Fruit fly (Drosophila melanogaster) whole organism, embryonic: ENCODE measurements around the gene CG1824.

ENCODE experiments used
- Abd-B ChIP-seq: fragments of 200-800 bp; sonication (Bioruptor generic); optimal IDR thresholded peaks from 2 replicates; lab custom pipeline; 2018; ENCODE audit warnings: missing biosample characterization, mild to moderate bottlenecking, missing genetic modification characterization, moderate library complexity
- BEAF-32 ChIP-seq: fragments of 200-800 bp; sonication (Bioruptor generic); optimal IDR thresholded peaks from 3 replicates; lab custom pipeline; 2017; ENCODE audit warnings: missing biosample characterization, missing genetic modification characterization, mild to moderate bottlenecking, moderate library complexity, missing genetic modification reagents
- CG10209 ChIP-seq: fragments of 200-800 bp; sonication (Bioruptor generic); optimal IDR thresholded peaks from 3 replicates; lab custom pipeline; 2017; ENCODE audit warnings: missing biosample characterization, mild to moderate bottlenecking, missing genetic modification characterization, missing genetic modification reagents
- CG10274 ChIP-seq: fragments of 200-800 bp; sonication (Bioruptor generic); optimal IDR thresholded peaks from 3 replicates; lab custom pipeline; 2017; ENCODE audit warnings: missing biosample characterization, mild to moderate bottlenecking, missing genetic modification characterization
- CG10462 ChIP-seq: fragments of 200-800 bp; sonication (Bioruptor generic); optimal IDR thresholded peaks from 2 replicates; lab custom pipeline; 2016; ENCODE audit warnings: missing biosample characterization, missing genetic modification characterization
- CG11085 ChIP-seq: fragments of 200-800 bp; sonication (Bioruptor generic); IDR thresholded peaks from 2 replicates; pipeline ENCODE4 v1.3.6; 2022; ENCODE audit warnings: missing biosample characterization, missing genetic modification characterization
- CG12104 ChIP-seq: fragments of 200-800 bp; sonication (Bioruptor generic); optimal IDR thresholded peaks from 3 replicates; lab custom pipeline; 2016; ENCODE audit warnings: missing biosample characterization, missing genetic modification characterization
- CG12155 ChIP-seq: fragments of 200-800 bp; sonication (Bioruptor generic); optimal IDR thresholded peaks from 3 replicates; lab custom pipeline; 2016; ENCODE audit warnings: missing biosample characterization, missing genetic modification characterization
- CG12391 ChIP-seq: fragments of 200-800 bp; sonication (Bioruptor generic); optimal IDR thresholded peaks from 3 replicates; lab custom pipeline; 2018; ENCODE audit warnings: missing biosample characterization, mild to moderate bottlenecking, missing genetic modification characterization, moderate library complexity
- CG13424 ChIP-seq: fragments of 200-800 bp; sonication (Bioruptor generic); optimal IDR thresholded peaks from 2 replicates; lab custom pipeline; 2019; ENCODE audit warnings: missing biosample characterization, mild to moderate bottlenecking, missing genetic modification characterization, moderate library complexity
- CG14710 ChIP-seq: fragments of 200-800 bp; sonication (Bioruptor generic); optimal IDR thresholded peaks from 3 replicates; lab custom pipeline; 2019; ENCODE audit warnings: missing biosample characterization, mild to moderate bottlenecking, missing genetic modification characterization, moderate library complexity
- CG14860 ChIP-seq: fragments of 200-800 bp; sonication (Bioruptor generic); IDR thresholded peaks from 3 replicates; pipeline ENCODE4 v1.3.6; 2022; ENCODE audit warnings: missing biosample characterization, missing genetic modification characterization; ENCODE audit not compliant: partially characterized antibody
- CG15073 ChIP-seq: fragments of 200-800 bp; sonication (Bioruptor generic); optimal IDR thresholded peaks from 2 replicates; lab custom pipeline; 2016; ENCODE audit warnings: missing biosample characterization, missing genetic modification characterization
- CG1602 ChIP-seq: fragments of 200-800 bp; sonication (Bioruptor generic); optimal IDR thresholded peaks from 3 replicates; lab custom pipeline; 2016; ENCODE audit warnings: missing biosample characterization, missing genetic modification characterization
- CG17186 ChIP-seq: fragments of 200-800 bp; sonication (Bioruptor generic); optimal IDR thresholded peaks from 3 replicates; lab custom pipeline; 2017; ENCODE audit warnings: missing biosample characterization, missing genetic modification reagents, missing genetic modification characterization
- CG18262 ChIP-seq: fragments of 200-800 bp; optimal IDR thresholded peaks from 3 replicates; lab custom pipeline; 2019; ENCODE audit warnings: missing biosample characterization, mild to moderate bottlenecking, missing genetic modification characterization, moderate library complexity
- CG2129 ChIP-seq: fragments of 200-800 bp; sonication (Bioruptor generic); IDR thresholded peaks from 2 replicates; pipeline ENCODE4 v1.3.6; 2022; ENCODE audit warnings: missing biosample characterization, missing genetic modification characterization; ENCODE audit not compliant: partially characterized antibody
- CG3847 ChIP-seq: fragments of 200-800 bp; sonication (Bioruptor generic); IDR thresholded peaks from 2 replicates; pipeline ENCODE4 v1.3.6; 2022; ENCODE audit warnings: missing biosample characterization, missing genetic modification characterization
- CG43689 ChIP-seq: fragments of 200-800 bp; sonication (Bioruptor generic); IDR thresholded peaks from 2 replicates; pipeline ENCODE4 v1.3.6; 2022; ENCODE audit warnings: missing biosample characterization, missing genetic modification characterization
- CG4424 ChIP-seq: fragments of 200-800 bp; sonication (Bioruptor generic); optimal IDR thresholded peaks from 3 replicates; lab custom pipeline; 2016; ENCODE audit warnings: missing biosample characterization, missing genetic modification characterization
- CG5180 ChIP-seq: fragments of 200-800 bp; sonication (Bioruptor generic); optimal IDR thresholded peaks from 3 replicates; lab custom pipeline; 2017; ENCODE audit warnings: missing biosample characterization, missing genetic modification characterization, mild to moderate bottlenecking, moderate library complexity, missing genetic modification reagents
- CG8924 ChIP-seq: fragments of 200-800 bp; optimal IDR thresholded peaks from 3 replicates; lab custom pipeline; 2019; ENCODE audit warnings: missing biosample characterization, mild to moderate bottlenecking, missing genetic modification characterization, moderate library complexity
- CG9727 ChIP-seq: fragments of 200-800 bp; sonication (Bioruptor generic); optimal IDR thresholded peaks from 3 replicates; lab custom pipeline; 2017; ENCODE audit warnings: missing biosample characterization, mild to moderate bottlenecking, missing genetic modification characterization
- CG9797 ChIP-seq: fragments of 200-800 bp; sonication (Bioruptor generic); optimal IDR thresholded peaks from 3 replicates; lab custom pipeline; 2018; ENCODE audit warnings: missing biosample characterization, mild to moderate bottlenecking, missing genetic modification characterization
- CG9932 ChIP-seq: fragments of 200-800 bp; sonication (Bioruptor generic); IDR thresholded peaks from 2 replicates; pipeline ENCODE4 v1.3.6; 2022; ENCODE audit warnings: missing biosample characterization, missing genetic modification characterization
- Dip2 ChIP-seq: fragments of 200-800 bp; sonication (Bioruptor generic); IDR thresholded peaks from 2 replicates; pipeline ENCODE4 v1.3.6; 2022; ENCODE audit warnings: missing biosample characterization, missing genetic modification characterization
- Gug ChIP-seq: fragments of 200-800 bp; sonication (Bioruptor generic); IDR thresholded peaks from 4 replicates; pipeline ENCODE4 v1.3.6; 2022; ENCODE audit warnings: missing biosample characterization, missing genetic modification characterization
- Hsf ChIP-seq: fragments of 200-800 bp; sonication (Bioruptor generic); optimal IDR thresholded peaks from 3 replicates; lab custom pipeline; 2016; ENCODE audit warnings: missing biosample characterization, missing genetic modification characterization
- Opbp ChIP-seq: fragments of 200-800 bp; sonication (Bioruptor generic); IDR thresholded peaks from 3 replicates; pipeline ENCODE4 v1.3.6; 2022; ENCODE audit warnings: missing biosample characterization, missing genetic modification characterization; ENCODE audit not compliant: partially characterized antibody
- Rfx ChIP-seq: fragments of 200-800 bp; sonication (Bioruptor generic); IDR thresholded peaks from 2 replicates; pipeline ENCODE4 v1.3.6; 2022; ENCODE audit warnings: missing biosample characterization, missing genetic modification characterization
- Scr ChIP-seq: fragments of 200-800 bp; sonication (Bioruptor generic); IDR thresholded peaks from 2 replicates; pipeline ENCODE4 v1.3.6; 2022; ENCODE audit warnings: missing biosample characterization, missing genetic modification characterization; ENCODE audit not compliant: partially characterized antibody
- Sry-β ChIP-seq: fragments of 200-800 bp; sonication (Bioruptor generic); optimal IDR thresholded peaks from 2 replicates; lab custom pipeline; 2018; ENCODE audit warnings: missing biosample characterization, mild to moderate bottlenecking, missing genetic modification characterization, moderate library complexity
- Ssrp ChIP-seq: fragments of 200-800 bp; sonication (Bioruptor generic); optimal IDR thresholded peaks from 2 replicates; lab custom pipeline; 2018; ENCODE audit warnings: missing biosample characterization, mild to moderate bottlenecking, missing genetic modification characterization, moderate library complexity
- Usf ChIP-seq: fragments of 200-800 bp; sonication (Bioruptor generic); optimal IDR thresholded peaks from 2 replicates; lab custom pipeline; 2017; ENCODE audit warnings: missing genotype, missing biosample characterization, missing genetic modification characterization
- bcd ChIP-seq: fragments of 200-800 bp; sonication (Bioruptor generic); optimal IDR thresholded peaks from 2 replicates; lab custom pipeline; 2017; ENCODE audit warnings: missing biosample characterization, mild to moderate bottlenecking, missing genetic modification characterization
- cato ChIP-seq: fragments of 200-800 bp; sonication (Bioruptor generic); optimal IDR thresholded peaks from 2 replicates; lab custom pipeline; 2016; ENCODE audit warnings: missing biosample characterization, missing genetic modification characterization, borderline replicate concordance
- crp ChIP-seq, 2 experiments: fragments of 200-800 bp; sonication (Bioruptor generic); optimal IDR thresholded peaks; 2 replicates in 1 of 2; 3 replicates in 1 of 2; lab custom pipeline; 2017; ENCODE audit warnings: missing biosample characterization in 2 of 2, missing genetic modification characterization in 2 of 2, mild to moderate bottlenecking in 1 of 2, moderate library complexity in 1 of 2
- esg ChIP-seq: fragments of 200-800 bp; sonication (Bioruptor generic); conservative IDR thresholded peaks from 2 replicates; pipeline ENCODE4 v1.3.6; 2022; ENCODE audit warnings: missing biosample characterization, missing genetic modification characterization
- fd3F ChIP-seq: fragments of 200-800 bp; sonication (Bioruptor generic); optimal IDR thresholded peaks from 2 replicates; lab custom pipeline; 2018; ENCODE audit warnings: missing biosample characterization, mild to moderate bottlenecking, missing genetic modification characterization, moderate library complexity
- inv ChIP-seq: fragments of 200-800 bp; sonication (Bioruptor generic); IDR thresholded peaks from 2 replicates; pipeline ENCODE4 v1.3.6; 2022; ENCODE audit warnings: missing biosample characterization, missing genetic modification characterization; ENCODE audit not compliant: partially characterized antibody
- maf-S ChIP-seq: fragments of 200-800 bp; sonication (Bioruptor generic); optimal IDR thresholded peaks from 2 replicates; lab custom pipeline; 2016; ENCODE audit warnings: missing biosample characterization, missing genetic modification characterization
- nmo ChIP-seq: fragments of 200-800 bp; sonication (Bioruptor generic); optimal IDR thresholded peaks from 2 replicates; lab custom pipeline; 2018; ENCODE audit warnings: missing biosample characterization, mild to moderate bottlenecking, missing genetic modification characterization, moderate library complexity
- sisA ChIP-seq: fragments of 200-800 bp; sonication (Bioruptor generic); IDR thresholded peaks from 2 replicates; pipeline ENCODE4 v1.3.6; 2022; ENCODE audit warnings: missing biosample characterization, missing genetic modification characterization
- slbo ChIP-seq: fragments of 200-800 bp; sonication (Bioruptor generic); IDR thresholded peaks from 2 replicates; pipeline ENCODE4 v1.3.6; 2022; ENCODE audit warnings: missing biosample characterization, missing genetic modification characterization
- slou ChIP-seq: fragments of 200-800 bp; sonication (Bioruptor generic); optimal IDR thresholded peaks from 3 replicates; lab custom pipeline; 2016; ENCODE audit warnings: missing biosample characterization, missing genetic modification characterization
- wor ChIP-seq: fragments of 200-800 bp; sonication (Bioruptor generic); IDR thresholded peaks from 2 replicates; pipeline ENCODE4 v1.3.6; 2022; ENCODE audit warnings: missing biosample characterization, missing genetic modification characterization
- zfh2 ChIP-seq: fragments of 200-800 bp; sonication (Bioruptor generic); optimal IDR thresholded peaks from 2 replicates; lab custom pipeline; 2016; ENCODE audit warnings: missing biosample characterization, missing genetic modification characterization

CG1824 gene

dm6 chrX:12595610-12596336 is at the start of gene CG1824, which contains the start of gene Sec16 (continued):
- 0 out of 2 replicates have a peak, but pooled peaks have one; percentile 38 for TF ChIP-seq CG3847 (GFP tag; lab: Robert Waterston, UW)
- peak; percentile 21; the same call in 1 of the 2 replicates for TF ChIP-seq inv (GFP tag; lab: Robert Waterston, UW)
- TF ChIP-seq CG12155 (GFP tag; lab: Kevin White, UChicago): peak; percentile 40
- TF ChIP-seq cato (GFP tag; lab: Kevin White, UChicago): peak; percentile 22
- 0 out of 2 replicates have a peak, but pooled peaks have one; percentile 21 for TF ChIP-seq CG11085 (GFP tag; lab: Robert Waterston, UW)
- TF ChIP-seq Hsf (GFP tag; lab: Kevin White, UChicago): peak; percentile 18
- peak; percentile 44 for TF ChIP-seq Ssrp (tag; lab: Kevin White, UChicago)
- peak; percentile 8 for TF ChIP-seq CG9797
- TF ChIP-seq nmo: peak; percentile 70
- TF ChIP-seq bcd: peak; percentile 34
- no peak for TF ChIP-seq Dip2 (GFP tag; lab: Robert Waterston, UW)
- TF ChIP-seq CG10462 (GFP tag; lab: Kevin White, UChicago): peak; percentile 16
- peak; percentile 51 for TF ChIP-seq Rfx (GFP tag; lab: Robert Waterston, UW)
- TF ChIP-seq CG14710: peak; percentile 71
- peak; percentile 14 for TF ChIP-seq CG10209 (GFP tag; lab: Kevin White, UChicago)
- TF ChIP-seq crp (GFP tag; optimal IDR thresholded peaks at IDR 0.05; lab: Kevin White, UChicago): peak in 1 of 2 experiments; percentile 59
- TF ChIP-seq CG10274 (GFP tag; lab: Kevin White, UChicago): peak; percentile 14
- TF ChIP-seq CG17186 (GFP tag; lab: Kevin White, UChicago): peak; percentile 8
- peak; percentile 50 for TF ChIP-seq CG13424 (tag; lab: Kevin White, UChicago)
- TF ChIP-seq Opbp (GFP tag; lab: Robert Waterston, UW): peak; percentile 67; the same call in 2 of the 3 replicates
- peak; percentile 5 for TF ChIP-seq CG15073 (GFP tag; lab: Kevin White, UChicago)
- peak; percentile 44 for TF ChIP-seq Sry-β (GFP tag; lab: Kevin White, UChicago)
- TF ChIP-seq CG4424 (GFP tag; lab: Kevin White, UChicago): peak; percentile 56
- TF ChIP-seq CG1602: peak; percentile 58
- peak; percentile 2 for TF ChIP-seq maf-S (GFP tag; lab: Kevin White, UChicago)
- TF ChIP-seq sisA (GFP tag; lab: Robert Waterston, UW): 0 out of 2 replicates have a peak, but pooled peaks have one; percentile 28
- peak; percentile 54 for TF ChIP-seq Abd-B (GFP tag; lab: Kevin White, UChicago)
- peak; percentile 59 for TF ChIP-seq slbo (GFP tag; lab: Robert Waterston, UW)
- TF ChIP-seq CG18262 (tag; lab: Kevin White, UChicago): peak; percentile 51
- TF ChIP-seq wor (GFP tag; lab: Robert Waterston, UW): no peak
- TF ChIP-seq Scr: peak; percentile 66
- peak; percentile 18; the same call in 1 of the 2 replicates for TF ChIP-seq esg (GFP tag; lab: Robert Waterston, UW)
- TF ChIP-seq CG9727: peak; percentile 54
- TF ChIP-seq zfh2: peak; percentile 47
- TF ChIP-seq CG8924 (tag; lab: Kevin White, UChicago): peak; percentile 45
- TF ChIP-seq Usf (GFP tag; lab: Kevin White, UChicago): no peak
- no peak for TF ChIP-seq CG5180 (GFP tag; lab: Kevin White, UChicago)
- TF ChIP-seq fd3F (GFP tag; lab: Kevin White, UChicago): peak; percentile 9
- peak; percentile 77 for TF ChIP-seq BEAF-32 (GFP tag; lab: Kevin White, UChicago)
- TF ChIP-seq CG43689 (GFP tag; lab: Robert Waterston, UW): no peak
- TF ChIP-seq CG9932 (GFP tag; lab: Robert Waterston, UW): peak; percentile 58
- peak; percentile 2 for TF ChIP-seq slou (GFP tag; lab: Kevin White, UChicago)
- TF ChIP-seq Gug: peak; percentile 57; the same call in 2 of the 4 replicates
- peak; percentile 72 for TF ChIP-seq CG12391 (tag; lab: Kevin White, UChicago)
- TF ChIP-seq CG12104: peak; percentile 45
- peak; percentile 26; the same call in 1 of the 2 replicates for TF ChIP-seq CG2129 (GFP tag; lab: Robert Waterston, UW)
- TF ChIP-seq CG14860 (GFP tag; lab: Robert Waterston, UW): 0 out of 3 replicates have a peak, but pooled peaks have one; percentile 38
